Fruit fly (Drosophila melanogaster) whole organism, prepupa: Measurements from ENCODE around the gene Gem4c.

Experiments
- Hr4 ChIP-seq: fragments of 200-800 bp; sonication (Bioruptor generic); optimal IDR thresholded peaks from 3 replicates; lab custom pipeline; 2016; ENCODE audit warnings: missing biosample characterization, missing genetic modification characterization
- fd85E ChIP-seq: fragments of 200-800 bp; sonication (Bioruptor generic); optimal IDR thresholded peaks from 3 replicates; lab custom pipeline; 2016; ENCODE audit warnings: missing biosample characterization, missing genetic modification characterization

DNA sequence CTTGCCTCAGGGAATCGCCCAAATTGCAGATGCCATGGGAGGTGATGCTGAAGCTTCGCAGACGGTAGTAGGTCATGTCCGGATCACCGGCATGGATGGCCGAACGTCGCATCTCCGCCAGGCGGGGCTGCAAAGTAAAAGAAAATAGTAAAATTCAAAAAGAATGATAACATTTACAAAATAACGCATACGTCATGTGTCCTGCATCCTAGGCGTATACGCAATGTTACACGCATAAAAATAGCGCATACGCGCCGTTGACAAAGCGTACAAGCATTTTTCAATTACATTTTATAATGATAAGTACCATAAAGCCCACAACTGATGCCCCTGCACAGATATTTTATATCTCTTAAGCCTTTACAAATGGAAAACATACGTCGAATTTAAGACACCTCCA is 42.9 kb upstream of the Gem4c start:
- TF ChIP-seq Hr4 (GFP tag; lab: Kevin White, UChicago) (no peak), fd85E (GFP tag; lab: Kevin White, UChicago) (no peak)
